Worm (Caenorhabditis elegans) whole organism, mixed stage, embryonic: ENCODE measurements around the gene ugt-42.

Experiments
- M03D4.4 ChIP-seq: sonication (generic microtip); optimal IDR thresholded peaks from 2 replicates; lab custom pipeline; 2017; ENCODE audit warnings: mild to moderate bottlenecking, missing genetic modification characterization, missing compliant biosample characterization
- blmp-1 ChIP-seq: fragments of 150-350 bp; optimal IDR thresholded peaks from 2 replicates; lab custom pipeline; 2014; ENCODE audit warnings: missing biosample characterization, missing genetic modification characterization
- ceh-39 ChIP-seq: fragments of 150-350 bp; optimal IDR thresholded peaks from 2 replicates; lab custom pipeline; 2014; ENCODE audit warnings: missing biosample characterization, missing genetic modification characterization
- ceh-43 ChIP-seq: fragments of 200-800 bp; sonication (Bioruptor generic); optimal IDR thresholded peaks from 2 replicates; lab custom pipeline; 2018; ENCODE audit warnings: mild to moderate bottlenecking, missing genetic modification characterization, moderate library complexity, missing compliant biosample characterization
- ces-1 ChIP-seq: fragments of 150-350 bp; optimal IDR thresholded peaks from 2 replicates; lab custom pipeline; 2014; ENCODE audit warnings: missing biosample characterization, missing genetic modification reagents, missing genetic modification characterization
- cnd-1 ChIP-seq: fragments of 200-800 bp; sonication (Bioruptor generic); optimal IDR thresholded peaks from 2 replicates; lab custom pipeline; 2018; ENCODE audit warnings: mild to moderate bottlenecking, missing genetic modification characterization, missing compliant biosample characterization
- drap-1 ChIP-seq: fragments of 200-800 bp; sonication (Bioruptor generic); optimal IDR thresholded peaks from 3 replicates; lab custom pipeline; 2018; ENCODE audit warnings: mild to moderate bottlenecking, missing genetic modification characterization, missing compliant biosample characterization
- elt-3 ChIP-seq: fragments of 150-350 bp; optimal IDR thresholded peaks from 2 replicates; lab custom pipeline; 2014; ENCODE audit warnings: missing biosample characterization, missing genetic modification characterization
- flh-1 ChIP-seq: fragments of 200-800 bp; sonication (Bioruptor generic); optimal IDR thresholded peaks from 2 replicates; lab custom pipeline; 2018; ENCODE audit warnings: mild to moderate bottlenecking, missing genetic modification characterization, moderate library complexity, missing compliant biosample characterization
- ham-2 ChIP-seq: fragments of 200-800 bp; sonication (Bioruptor generic); optimal IDR thresholded peaks from 2 replicates; lab custom pipeline; 2018; ENCODE audit warnings: mild to moderate bottlenecking, missing genetic modification characterization, missing compliant biosample characterization
- hlh-1 ChIP-seq: fragments of 150-350 bp; optimal IDR thresholded peaks from 2 replicates; lab custom pipeline; 2014; ENCODE audit warnings: missing biosample characterization, missing genetic modification reagents, missing genetic modification characterization
- lin-13 ChIP-seq: fragments of 150-350 bp; optimal IDR thresholded peaks from 2 replicates; lab custom pipeline; 2014; ENCODE audit warnings: missing biosample characterization, missing genetic modification characterization
- lin-32 ChIP-seq: fragments of 200-800 bp; sonication (Bioruptor generic); optimal IDR thresholded peaks from 2 replicates; lab custom pipeline; 2018; ENCODE audit warnings: mild to moderate bottlenecking, missing genetic modification characterization, missing compliant biosample characterization
- lsy-2 ChIP-seq: fragments of 150-350 bp; optimal IDR thresholded peaks from 2 replicates; lab custom pipeline; 2014; ENCODE audit warnings: missing biosample characterization, missing genetic modification characterization
- mab-5 ChIP-seq: fragments of 150-350 bp; optimal IDR thresholded peaks from 2 replicates; lab custom pipeline; 2014; ENCODE audit warnings: missing biosample characterization, missing genetic modification characterization
- mep-1 ChIP-seq: fragments of 150-350 bp; optimal IDR thresholded peaks from 2 replicates; lab custom pipeline; 2017; ENCODE audit warnings: missing biosample characterization, missing genetic modification reagents, missing genetic modification characterization, inconsistent platforms
- mls-2 ChIP-seq: sonication (generic microtip); optimal IDR thresholded peaks from 2 replicates; lab custom pipeline; 2016; ENCODE audit warnings: mild to moderate bottlenecking, missing genetic modification characterization, moderate library complexity, missing compliant biosample characterization
- nhr-12 ChIP-seq: fragments of 150-350 bp; optimal IDR thresholded peaks from 2 replicates; lab custom pipeline; 2014; ENCODE audit warnings: missing biosample characterization, missing genetic modification characterization
- nhr-2 ChIP-seq: fragments of 150-350 bp; optimal IDR thresholded peaks from 2 replicates; lab custom pipeline; 2014; ENCODE audit warnings: missing biosample characterization, missing genetic modification characterization
- nhr-237 ChIP-seq: fragments of 150-350 bp; optimal IDR thresholded peaks from 2 replicates; lab custom pipeline; 2014; ENCODE audit warnings: missing biosample characterization, missing genetic modification characterization
- nhr-76 ChIP-seq: sonication (generic microtip); optimal IDR thresholded peaks from 2 replicates; lab custom pipeline; 2017; ENCODE audit warnings: missing biosample characterization, missing genetic modification characterization
- sem-2 ChIP-seq: fragments of 200-800 bp; sonication (Bioruptor generic); optimal IDR thresholded peaks from 2 replicates; lab custom pipeline; 2018; ENCODE audit warnings: mild to moderate bottlenecking, missing genetic modification characterization, missing compliant biosample characterization
- snpc-4 ChIP-seq: fragments of 150-350 bp; optimal IDR thresholded peaks from 2 replicates; lab custom pipeline; 2014; ENCODE audit warnings: missing biosample characterization, missing genetic modification characterization
- sptf-1 ChIP-seq: sonication (generic microtip); optimal IDR thresholded peaks from 2 replicates; lab custom pipeline; 2017; ENCODE audit warnings: mild to moderate bottlenecking, missing genetic modification characterization, moderate library complexity, missing compliant biosample characterization
- tbx-8 ChIP-seq: fragments of 200-800 bp; sonication (Bioruptor generic); optimal IDR thresholded peaks from 2 replicates; lab custom pipeline; 2018; ENCODE audit warnings: mild to moderate bottlenecking, missing genetic modification characterization, moderate library complexity, missing compliant biosample characterization
- unc-120 ChIP-seq: sonication (generic microtip); optimal IDR thresholded peaks from 2 replicates; lab custom pipeline; 2017; ENCODE audit warnings: missing genetic modification characterization, missing compliant biosample characterization; ENCODE audit not compliant: poor library complexity, severe bottlenecking
- unc-39 ChIP-seq: fragments of 150-350 bp; optimal IDR thresholded peaks from 2 replicates; lab custom pipeline; 2014; ENCODE audit warnings: missing biosample characterization, missing genetic modification characterization
- unc-62 ChIP-seq: fragments of 150-350 bp; optimal IDR thresholded peaks from 2 replicates; lab custom pipeline; 2014; ENCODE audit warnings: missing biosample characterization, missing genetic modification reagents, missing genetic modification characterization
- zip-8 ChIP-seq: fragments of 150-350 bp; optimal IDR thresholded peaks from 2 replicates; lab custom pipeline; 2014; ENCODE audit warnings: missing biosample characterization, missing genetic modification characterization
- ztf-11 ChIP-seq: fragments of 150-350 bp; optimal IDR thresholded peaks from 2 replicates; lab custom pipeline; 2014; ENCODE audit warnings: missing biosample characterization, missing genetic modification characterization

The ugt-42 gene

ce11 chrV:654402-654801 is 7.4 kb downstream of the ugt-42 start, which contains the start of gene srj-6:
Gene srj-6 (minus strand): TSS chrV:654502.
- TF ChIP-seq nhr-2 (tag; lab: Kevin White, UChicago): no peak
- no peak for TF ChIP-seq M03D4.4 (tag; lab: Kevin White, UChicago)

ce11 chrV:655823-656222 is 8.8 kb downstream of the ugt-42 start, which contains the start of gene srh-245:
Gene srh-245 (minus strand): TSS chrV:655923.
- no peak for TF ChIP-seq lsy-2 (tag; lab: Kevin White, UChicago)
- TF ChIP-seq, all 35 proteins: peak for 0

- TF ChIP-seq M03D4.4 (tag; lab: Kevin White, UChicago) (no peak), mep-1 (tag; lab: Kevin White, UChicago) (no peak), snpc-4 (no peak), drap-1 (GFP tag; lab: Kevin White, UChicago) (no peak), nhr-12 (tag; lab: Kevin White, UChicago) (no peak), mls-2 (no peak), ham-2 (no peak), cnd-1 (tag; lab: Kevin White, UChicago) (no peak), sem-2 (GFP tag; lab: Kevin White, UChicago) (no peak)
These were observed 10.7 kb downstream of the ugt-42 start, which contains the start of gene srh-246 for ce11 chrV:657678-658077. Gene srh-246 (minus strand): TSS chrV:657778.

ce11 chrV:660210-660609 is 13.2 kb downstream of the ugt-42 start, which contains the start of gene F31F4.17:
Gene F31F4.17 (minus strand): TSS chrV:660310.
- TF ChIP-seq tbx-8 (GFP tag; lab: Kevin White, UChicago) (no peak), elt-3 (tag; lab: Kevin White, UChicago) (no peak), unc-39 (tag; lab: Kevin White, UChicago) (no peak), snpc-4 (no peak), ham-2 (no peak), flh-1 (GFP tag; lab: Kevin White, UChicago) (no peak), nhr-76 (tag; lab: Kevin White, UChicago) (no peak), zip-8 (tag; lab: Kevin White, UChicago) (no peak), cnd-1 (tag; lab: Kevin White, UChicago) (no peak)

ce11 chrV:664337-664847 is 17.4 kb downstream of the ugt-42 start, which contains the start of the genes F31F4.11 and srh-266:
Gene F31F4.11 (minus strand): TSS chrV:664437.
Gene srh-266 (plus strand): TSS chrV:664797.
- TF ChIP-seq zip-8 (tag; lab: Kevin White, UChicago) (no peak), lsy-2 (tag; lab: Kevin White, UChicago) (no peak), sem-2 (GFP tag; lab: Kevin White, UChicago) (no peak), ztf-11 (tag; lab: Kevin White, UChicago) (no peak), snpc-4 (no peak), nhr-237 (tag; lab: Kevin White, UChicago) (no peak), mab-5 (no peak), ceh-39 (tag; lab: Kevin White, UChicago) (no peak), sptf-1 (no peak), ces-1 (GFP tag; lab: Kevin White, UChicago) (no peak), M03D4.4 (tag; lab: Kevin White, UChicago) (no peak)

- TF ChIP-seq flh-1 (GFP tag; lab: Kevin White, UChicago) (no peak), nhr-237 (tag; lab: Kevin White, UChicago) (no peak), drap-1 (GFP tag; lab: Kevin White, UChicago) (no peak), lsy-2 (tag; lab: Kevin White, UChicago) (no peak), lin-32 (GFP tag; lab: Kevin White, UChicago) (no peak), nhr-12 (tag; lab: Kevin White, UChicago) (no peak)
- TF ChIP-seq, all 35 proteins: peak for 0
These were observed 20.5 kb downstream of the ugt-42 start, which contains the start of gene nhr-180 for ce11 chrV:667459-667858. Gene nhr-180 (minus strand): TSS chrV:667510.

ce11 chrV:671342-671741 is 24.4 kb downstream of the ugt-42 start, which contains the start of gene sru-24:
Gene sru-24 (minus strand): TSS chrV:671442.
- TF ChIP-seq sem-2 (GFP tag; lab: Kevin White, UChicago) (no peak), ztf-11 (tag; lab: Kevin White, UChicago) (no peak), mep-1 (tag; lab: Kevin White, UChicago) (no peak), lsy-2 (tag; lab: Kevin White, UChicago) (no peak), nhr-2 (tag; lab: Kevin White, UChicago) (no peak), unc-62 (no peak), tbx-8 (GFP tag; lab: Kevin White, UChicago) (no peak), drap-1 (GFP tag; lab: Kevin White, UChicago) (no peak), ces-1 (GFP tag; lab: Kevin White, UChicago) (no peak), cnd-1 (tag; lab: Kevin White, UChicago) (no peak), mls-2 (no peak), snpc-4 (no peak), ceh-43 (GFP tag; lab: Kevin White, UChicago) (no peak), unc-120 (tag; lab: Kevin White, UChicago) (no peak), nhr-76 (tag; lab: Kevin White, UChicago) (no peak), hlh-1 (tag; lab: Kevin White, UChicago) (no peak), blmp-1 (tag; lab: Kevin White, UChicago) (no peak), mab-5 (no peak), lin-13 (tag; lab: Kevin White, UChicago) (no peak), ham-2 (no peak)
